Worm (Caenorhabditis elegans): Measurements from ENCODE around the gene apd-3.

The apd-3 gene

ce11 chrII:3555281-3555680 lies 9.1 kb upstream of the apd-3 start:
- TF ChIP-seq unc-62 (GFP tag; optimal IDR thresholded peaks at IDR 0.05), result no peak

- TF ChIP-seq unc-62 (GFP tag; optimal IDR thresholded peaks at IDR 0.05), result no peak
These were observed 8.4 kb upstream of the apd-3 start for ce11 chrII:3554673-3555072.

- TF ChIP-seq unc-62 (GFP tag; optimal IDR thresholded peaks at IDR 0.05), result no peak
These were observed 7.2 kb upstream of the apd-3 start, which contains the start of gene dnc-3 for ce11 chrII:3553453-3553852. dnc-3 (plus strand) TSS chrII:3553724.

ce11 chrII:3550352-3550751 lies 4.1 kb upstream of the apd-3 start, which contains the start of gene W10G11.19:
W10G11.19 (plus strand) TSS chrII:3550652.
- TF ChIP-seq unc-62 (GFP tag; optimal IDR thresholded peaks at IDR 0.05), result no peak

ce11 chrII:3547282-3547681 lies 1.1 kb upstream of the apd-3 start:
- TF ChIP-seq unc-62 (GFP tag; optimal IDR thresholded peaks at IDR 0.05), result no peak

- TF ChIP-seq unc-62 (GFP tag; optimal IDR thresholded peaks at IDR 0.05), result no peak
These were observed 6.1 kb downstream of the apd-3 start for ce11 chrII:3540151-3540550.

- TF ChIP-seq unc-62 (GFP tag; optimal IDR thresholded peaks at IDR 0.05), result no peak
These were observed 18.0 kb downstream of the apd-3 start, which contains the start of gene ncs-6 for ce11 chrII:3528256-3528655. ncs-6 (minus strand) TSS chrII:3528516.

ce11 chrII:3527460-3527859 lies 18.8 kb downstream of the apd-3 start:
- no peak for TF ChIP-seq unc-62 (GFP tag; optimal IDR thresholded peaks at IDR 0.05)

ce11 chrII:3524097-3524496 lies 22.1 kb downstream of the apd-3 start, which contains the start of gene col-72:
col-72 (minus strand) TSS chrII:3524197.
- TF ChIP-seq unc-62 (GFP tag; optimal IDR thresholded peaks at IDR 0.05), result no peak

ce11 chrII:3520988-3521850 lies 25.0 kb downstream of the apd-3 start, which contains the start of gene W09G10.9:
W09G10.9 (plus strand) TSS chrII:3521800.
- no peak for TF ChIP-seq unc-62 (GFP tag; optimal IDR thresholded peaks at IDR 0.05)

- no peak for TF ChIP-seq unc-62 (GFP tag; optimal IDR thresholded peaks at IDR 0.05)
These were observed 27.2 kb downstream of the apd-3 start, which contains the start of gene clec-126 for ce11 chrII:3518961-3519544. clec-126 (plus strand) TSS chrII:3519494.

- TF ChIP-seq unc-62 (GFP tag; optimal IDR thresholded peaks at IDR 0.05), result no peak
These were observed 30.1 kb downstream of the apd-3 start for ce11 chrII:3516175-3516574.

ce11 chrII:3515384-3516053 lies 30.7 kb downstream of the apd-3 start, which contains the start of the genes Y49F6B.14 and clec-125:
Y49F6B.14 (minus strand) TSS chrII:3515484.
clec-125 (plus strand) TSS chrII:3516003.
- TF ChIP-seq unc-62 (GFP tag; optimal IDR thresholded peaks at IDR 0.05), result no peak

ce11 chrII:3514631-3515030 lies 31.6 kb downstream of the apd-3 start, which contains the start of gene srz-5:
srz-5 (minus strand) TSS chrII:3514731.
- TF ChIP-seq unc-62 (GFP tag; optimal IDR thresholded peaks at IDR 0.05), result no peak

ce11 chrII:3512240-3512639 lies 34.0 kb downstream of the apd-3 start, which contains the start of gene Y49F6B.19:
Y49F6B.19 (minus strand) TSS chrII:3512340.
- TF ChIP-seq unc-62 (GFP tag; optimal IDR thresholded peaks at IDR 0.05), result no peak

ce11 chrII:3504717-3505116 lies 41.5 kb downstream of the apd-3 start, which contains the start of gene cyh-1:
cyh-1 (plus strand) TSS chrII:3505017.
- TF ChIP-seq unc-62 (GFP tag; optimal IDR thresholded peaks at IDR 0.05), result no peak
